Worm (Caenorhabditis elegans) whole organism, L1 larva: ENCODE data around the gene C56G2.9.

ENCODE experiments used
- Y116A8C.19 ChIP-seq: sonication (generic microtip); optimal IDR thresholded peaks from 2 replicates; lab custom pipeline; 2016; ENCODE audit warnings: missing compliant biosample characterization, missing genetic modification characterization, borderline replicate concordance
- fkh-10 ChIP-seq: sonication (generic microtip); optimal IDR thresholded peaks from 2 replicates; lab custom pipeline; 2017; ENCODE audit warnings: missing biosample characterization, missing genetic modification reagents, missing genetic modification characterization
- lin-13 ChIP-seq: fragments of 150-350 bp; optimal IDR thresholded peaks from 2 replicates; lab custom pipeline; 2014; ENCODE audit warnings: missing biosample characterization, missing genetic modification reagents, missing genetic modification characterization
- lsy-2 ChIP-seq, 2 experiments: fragments of 150-350 bp; optimal IDR thresholded peaks; 2 replicates each; lab custom pipeline; 2014; ENCODE audit warnings: missing biosample characterization in 2 of 2, missing genetic modification characterization in 2 of 2
- nhr-11 ChIP-seq: fragments of 150-350 bp; optimal IDR thresholded peaks from 2 replicates; lab custom pipeline; 2014; ENCODE audit warnings: missing biosample characterization, missing genetic modification characterization
- nhr-28 ChIP-seq: fragments of 150-350 bp; optimal IDR thresholded peaks from 2 replicates; lab custom pipeline; 2014; ENCODE audit warnings: missing biosample characterization, missing genetic modification characterization
- pqm-1 ChIP-seq: sonication (generic microtip); optimal IDR thresholded peaks from 3 replicates; lab custom pipeline; 2017; ENCODE audit warnings: missing biosample characterization, missing genetic modification characterization
- snu-23 ChIP-seq: sonication (generic microtip); optimal IDR thresholded peaks from 2 replicates; lab custom pipeline; 2016; ENCODE audit warnings: missing genetic modification characterization, missing compliant biosample characterization

- no peak for TF ChIP-seq pqm-1
- TF ChIP-seq nhr-28 (tag; lab: Kevin White, UChicago): no peak
- no peak for TF ChIP-seq nhr-11 (tag; lab: Kevin White, UChicago)
- no peak for TF ChIP-seq lsy-2 (tag; optimal IDR thresholded peaks at IDR 0.05; lab: Kevin White, UChicago)
- no peak for TF ChIP-seq lin-13
- no peak for TF ChIP-seq snu-23 (GFP tag; lab: Kevin White, UChicago)
- no peak for TF ChIP-seq Y116A8C.19
- TF ChIP-seq fkh-10 (GFP tag; lab: Kevin White, UChicago): no peak
These were observed 12.2 kb upstream of the C56G2.9 start for ce11 chrIII:6355359-6355758.
